Worm (Caenorhabditis elegans) whole organism, L1 larva: ENCODE measurements around the gene H20E11.1.

ENCODE experiments used
- aha-1 ChIP-seq: fragments of 150-350 bp; optimal IDR thresholded peaks from 2 replicates; lab custom pipeline; 2014; ENCODE audit warnings: missing biosample characterization, missing genetic modification characterization
- alr-1 ChIP-seq: fragments of 200-800 bp; sonication (Bioruptor generic); optimal IDR thresholded peaks from 2 replicates; lab custom pipeline; 2018; ENCODE audit warnings: borderline replicate concordance, mild to moderate bottlenecking, missing genetic modification characterization, missing compliant biosample characterization
- ceh-82 ChIP-seq, 3 experiments: fragments of 150-350 bp in 1 of 3; sonication (generic microtip) in 2 of 3; optimal IDR thresholded peaks; 2 replicates each; lab custom pipeline; 2014 to 2017; ENCODE audit warnings: missing biosample characterization in 3 of 3, missing genetic modification characterization in 3 of 3
- ceh-88 ChIP-seq: fragments of 200-800 bp; sonication (Bioruptor generic); IDR thresholded peaks from 2 replicates; pipeline ENCODE4 v1.3.6; 2022; ENCODE audit warnings: missing genetic modification characterization, missing compliant biosample characterization
- dpl-1 ChIP-seq, 3 experiments: fragments of 150-350 bp in 2 of 3; sonication (generic microtip) in 1 of 3; optimal IDR thresholded peaks; 2 replicates each; lab custom pipeline; 2014 to 2017; ENCODE audit warnings: missing biosample characterization in 3 of 3, missing genetic modification characterization in 3 of 3, missing genetic modification reagents in 3 of 3
- efl-1 ChIP-seq, 4 experiments: fragments of 150-350 bp; optimal IDR thresholded peaks in 3 of 4; peaks in 1 of 4; 1 replicate in 1 of 4; 2 replicates in 3 of 4; lab custom pipeline; 2014; ENCODE audit warnings: missing biosample characterization in 2 of 4, missing genetic modification characterization in 2 of 4, missing genetic modification reagents in 2 of 4
- egl-13 ChIP-seq: sonication (generic microtip); optimal IDR thresholded peaks from 2 replicates; lab custom pipeline; 2016; ENCODE audit warnings: missing genotype, missing genetic modification reagents, missing genetic modification characterization, missing compliant biosample characterization
- egl-27 ChIP-seq, 2 experiments: fragments of 150-350 bp in 1 of 2; sonication (generic microtip); optimal IDR thresholded peaks; 3 replicates each; lab custom pipeline; 2017 to 2018; ENCODE audit warnings: missing biosample characterization in 2 of 2, missing genetic modification characterization in 2 of 2, missing genetic modification reagents in 2 of 2
- elt-2 ChIP-seq: sonication (generic microtip); optimal IDR thresholded peaks from 2 replicates; lab custom pipeline; 2016; ENCODE audit warnings: missing genetic modification characterization, mild to moderate bottlenecking, inconsistent platforms, missing compliant biosample characterization, missing genetic modification reagents
- elt-3 ChIP-seq, 6 experiments: fragments of 150-350 bp in 1 of 6; sonication (generic microtip); optimal IDR thresholded peaks; 2 replicates each; lab custom pipeline; 2017 to 2018; ENCODE audit warnings: missing biosample characterization in 6 of 6, missing genetic modification characterization in 6 of 6, inconsistent platforms in 1 of 6
- ets-5 ChIP-seq: fragments of 200-800 bp; sonication (Bioruptor generic); IDR thresholded peaks from 2 replicates; pipeline ENCODE4 v1.3.6; 2022; ENCODE audit warnings: missing genetic modification characterization, missing compliant biosample characterization
- fkh-10 ChIP-seq: sonication (generic microtip); optimal IDR thresholded peaks from 2 replicates; lab custom pipeline; 2017; ENCODE audit warnings: missing biosample characterization, missing genetic modification reagents, missing genetic modification characterization
- fos-1 ChIP-seq: fragments of 150-350 bp; optimal IDR thresholded peaks from 2 replicates; lab custom pipeline; 2014; ENCODE audit warnings: missing biosample characterization, missing genetic modification characterization
- grh-1 ChIP-seq: fragments of 200-800 bp; sonication (Bioruptor generic); IDR thresholded peaks from 2 replicates; pipeline ENCODE4 v1.3.6; 2022; ENCODE audit warnings: missing genetic modification reagents, missing genetic modification characterization, missing compliant biosample characterization
- hlh-17 ChIP-seq: fragments of 200-800 bp; sonication (Bioruptor generic); optimal IDR thresholded peaks from 2 replicates; lab custom pipeline; 2018; ENCODE audit warnings: missing genetic modification characterization, mild to moderate bottlenecking, missing compliant biosample characterization, moderate library complexity, borderline replicate concordance
- isw-1 ChIP-seq: fragments of 200-800 bp; sonication (Bioruptor generic); IDR thresholded peaks from 2 replicates; pipeline ENCODE4 v1.3.6; 2022; ENCODE audit warnings: missing genetic modification characterization, missing compliant biosample characterization
- mdl-1 ChIP-seq, 2 experiments: fragments of 150-350 bp; optimal IDR thresholded peaks; 2 replicates each; lab custom pipeline; 2014 to 2017; ENCODE audit warnings: missing biosample characterization in 2 of 2, missing genetic modification characterization in 2 of 2, inconsistent platforms in 1 of 2
- mef-2 ChIP-seq: fragments of 150-350 bp; optimal IDR thresholded peaks from 2 replicates; lab custom pipeline; 2014; ENCODE audit warnings: missing biosample characterization, missing genetic modification characterization
- mep-1 ChIP-seq: fragments of 150-350 bp; optimal IDR thresholded peaks from 2 replicates; lab custom pipeline; 2014; ENCODE audit warnings: missing biosample characterization, missing genetic modification characterization
- nhr-19 ChIP-seq: fragments of 200-800 bp; sonication (Bioruptor generic); conservative IDR thresholded peaks from 2 replicates; pipeline ENCODE4 v1.3.6; 2022; ENCODE audit warnings: missing genetic modification characterization, missing compliant biosample characterization
- nhr-237 ChIP-seq: fragments of 150-350 bp; optimal IDR thresholded peaks from 2 replicates; lab custom pipeline; 2014; ENCODE audit warnings: missing biosample characterization, missing genetic modification characterization
- nhr-77 ChIP-seq: fragments of 150-350 bp; optimal IDR thresholded peaks from 2 replicates; lab custom pipeline; 2014; ENCODE audit warnings: missing biosample characterization, missing genetic modification characterization
- nhr-84 ChIP-seq: sonication (generic microtip); optimal IDR thresholded peaks from 2 replicates; lab custom pipeline; 2017; ENCODE audit warnings: missing biosample characterization, missing genetic modification characterization
- nhr-85 ChIP-seq: sonication (generic microtip); peaks from one replicate; lab custom pipeline; 2016; ENCODE audit warnings: missing genetic modification characterization, inconsistent platforms, missing compliant biosample characterization
- pag-3 ChIP-seq: sonication (generic microtip); optimal IDR thresholded peaks from 2 replicates; lab custom pipeline; 2017; ENCODE audit warnings: missing genetic modification characterization, mild to moderate bottlenecking, missing compliant biosample characterization, antibody characterized with exemption, borderline replicate concordance; ENCODE audit not compliant: insufficient read depth
- pax-3 ChIP-seq: fragments of 200-800 bp; sonication (Bioruptor generic); optimal IDR thresholded peaks from 2 replicates; lab custom pipeline; 2018; ENCODE audit warnings: mild to moderate bottlenecking, missing genetic modification characterization, moderate library complexity, missing compliant biosample characterization
- sox-4 ChIP-seq: sonication (generic microtip); optimal IDR thresholded peaks from 2 replicates; lab custom pipeline; 2016; ENCODE audit warnings: missing genetic modification characterization, missing compliant biosample characterization
- sptf-1 ChIP-seq: fragments of 150-350 bp; optimal IDR thresholded peaks from 2 replicates; lab custom pipeline; 2014; ENCODE audit warnings: missing biosample characterization, missing genetic modification characterization
- tlp-1 ChIP-seq: fragments of 150-350 bp; optimal IDR thresholded peaks from 2 replicates; lab custom pipeline; 2014; ENCODE audit warnings: missing biosample characterization, missing genetic modification characterization
- unc-130 ChIP-seq: fragments of 150-350 bp; optimal IDR thresholded peaks from 2 replicates; lab custom pipeline; 2017; ENCODE audit warnings: missing biosample characterization, missing genetic modification characterization, inconsistent platforms
- zip-4 ChIP-seq: fragments of 200-800 bp; sonication (Bioruptor generic); optimal IDR thresholded peaks from 2 replicates; lab custom pipeline; 2018; ENCODE audit warnings: mild to moderate bottlenecking, missing genetic modification characterization, moderate library complexity, missing compliant biosample characterization

The H20E11.1 gene

DNA sequence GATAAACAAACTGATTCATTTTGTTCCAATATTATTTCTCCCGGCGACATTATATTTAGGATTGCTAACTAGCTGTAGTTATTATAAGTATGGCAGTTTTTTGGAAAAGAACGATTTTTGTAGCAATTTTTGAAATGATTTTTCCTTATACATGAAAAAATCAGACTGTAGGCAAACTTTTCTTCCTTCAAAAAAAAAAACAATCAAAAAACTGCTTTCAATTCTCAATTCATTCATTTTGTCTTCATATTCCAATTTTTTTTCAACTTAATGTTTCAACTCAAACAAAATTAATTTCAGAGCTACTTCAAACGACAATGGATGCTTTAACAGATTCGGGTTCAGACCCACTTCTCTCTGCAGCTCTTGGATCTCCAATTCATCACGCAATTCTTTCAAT, 18.1 kb upstream of the H20E11.1 start, which contains the start of gene ceh-48:
Gene ceh-48, plus strand, starts transcription at position 301 of the 400 bp plus-strand sequence.
- no peak for TF ChIP-seq dpl-1 (GFP tag; optimal IDR thresholded peaks at IDR 0.05; lab: Kevin White, UChicago)
- TF ChIP-seq hlh-17 (GFP tag; lab: Kevin White, UChicago): no peak
- TF ChIP-seq ceh-82 (tag; optimal IDR thresholded peaks at IDR 0.05; lab: Kevin White, UChicago): no peak
- TF ChIP-seq unc-130 (tag; lab: Kevin White, UChicago): no peak
- no peak for TF ChIP-seq egl-13 (tag; lab: Kevin White, UChicago)
- no peak for TF ChIP-seq fkh-10 (GFP tag; lab: Kevin White, UChicago)
- TF ChIP-seq sox-4: no peak
- TF ChIP-seq ceh-88: no peak

DNA sequence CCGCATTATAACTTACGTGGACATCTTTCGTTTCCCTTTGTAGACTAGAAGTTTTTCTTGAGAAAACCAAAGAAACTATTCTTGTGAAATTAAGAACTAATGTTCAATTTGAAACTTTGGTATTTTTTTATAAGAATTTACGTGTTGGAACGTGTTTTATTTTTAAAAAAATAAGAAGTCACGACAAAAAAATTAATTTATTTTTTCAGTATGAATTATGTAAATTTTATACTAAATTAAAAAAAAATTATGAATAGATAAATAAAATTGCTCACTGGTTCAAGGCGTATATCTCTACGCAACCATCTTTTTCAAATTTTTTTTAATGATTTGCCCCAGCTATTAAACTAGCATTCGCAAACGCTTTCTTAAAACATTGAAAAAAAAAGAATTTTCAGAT, 12.4 kb upstream of the H20E11.1 start, which contains the start of gene C17H12.5:
Gene C17H12.5, minus strand, starts transcription at position 101 of the 400 bp plus-strand sequence.
- no peak for TF ChIP-seq nhr-237 (tag; lab: Kevin White, UChicago)

DNA sequence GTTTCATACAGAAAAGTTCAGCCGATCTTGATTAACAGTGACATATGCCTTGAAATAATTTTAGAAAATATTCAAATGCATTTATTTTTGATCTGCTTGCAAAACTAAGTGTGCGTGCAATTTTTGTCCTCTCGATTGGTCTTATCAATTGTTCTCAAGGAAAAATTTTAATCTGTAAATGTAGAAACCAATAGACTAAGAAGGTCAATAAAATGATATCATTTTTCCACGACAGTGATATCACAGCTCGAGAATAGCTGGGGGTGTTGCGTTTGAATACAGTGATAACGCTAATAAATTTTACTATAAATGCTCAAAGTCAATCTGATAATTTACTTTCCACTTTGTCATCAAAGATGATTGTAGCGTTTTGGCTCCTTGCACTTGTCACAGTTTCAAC, 11.6 kb upstream of the H20E11.1 start, which contains the start of gene C17H12.8:
Gene C17H12.8, plus strand, starts transcription at position 335 of the 400 bp plus-strand sequence.
- TF ChIP-seq mef-2: no peak
- no peak for TF ChIP-seq ets-5 (GFP tag; lab: Robert Waterston, UW)
- TF ChIP-seq isw-1 (GFP tag; lab: Robert Waterston, UW): no peak
- no peak for TF ChIP-seq nhr-84 (tag; lab: Kevin White, UChicago)
- TF ChIP-seq aha-1 (tag; lab: Kevin White, UChicago): no peak
- TF ChIP-seq fos-1: no peak
- TF ChIP-seq mep-1: no peak
- peak; percentile 44 for TF ChIP-seq nhr-85 (tag; lab: Kevin White, UChicago)
- TF ChIP-seq egl-27 (tag; optimal IDR thresholded peaks at IDR 0.05; lab: Kevin White, UChicago): no peak
- no peak for TF ChIP-seq elt-3 (tag; optimal IDR thresholded peaks at IDR 0.05; lab: Kevin White, UChicago)
- no peak for TF ChIP-seq pag-3
- TF ChIP-seq alr-1 (tag; lab: Kevin White, UChicago): no peak
- TF ChIP-seq elt-2 (tag; lab: Kevin White, UChicago): peak; percentile 72
- no peak for TF ChIP-seq efl-1 (optimal IDR thresholded peaks at IDR 0.05; lab: Kevin White, UChicago)
- peak in 1 of 2 experiments; percentile 61 for TF ChIP-seq efl-1 (GFP tag; optimal IDR thresholded peaks at IDR 0.05 in 1 of 2; lab: Kevin White, UChicago)
- TF ChIP-seq egl-13 (tag; lab: Kevin White, UChicago): no peak
- TF ChIP-seq sptf-1 (tag; lab: Kevin White, UChicago): no peak
- TF ChIP-seq nhr-19 (GFP tag; lab: Robert Waterston, UW): no peak
- TF ChIP-seq dpl-1 (GFP tag; optimal IDR thresholded peaks at IDR 0.05; lab: Kevin White, UChicago): no peak

DNA sequence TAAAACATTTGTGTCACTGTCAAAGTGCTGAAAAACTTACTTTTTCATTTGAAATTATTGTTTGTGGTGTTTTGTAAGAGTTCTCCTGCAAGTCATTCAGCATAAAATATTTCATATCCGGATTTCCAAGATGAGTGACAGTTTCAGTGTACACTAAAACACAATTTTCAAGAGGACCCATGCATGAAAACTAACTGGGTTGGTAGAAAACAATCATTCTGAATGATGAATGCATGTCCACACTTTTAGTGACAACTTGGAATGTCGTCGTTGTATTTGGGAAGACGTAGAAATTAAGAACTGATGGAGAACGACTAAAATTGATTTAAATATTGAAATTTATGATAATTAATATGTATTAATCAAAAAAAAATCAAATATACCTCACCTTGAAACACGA, 8.2 kb upstream of the H20E11.1 start:
- no peak for TF ChIP-seq ets-5 (GFP tag; lab: Robert Waterston, UW)
- no peak for TF ChIP-seq zip-4 (GFP tag; lab: Kevin White, UChicago)
- TF ChIP-seq pax-3: no peak
- TF ChIP-seq grh-1 (GFP tag; lab: Robert Waterston, UW): no peak
- TF ChIP-seq nhr-85 (tag; lab: Kevin White, UChicago): peak; percentile 40
- TF ChIP-seq tlp-1 (tag; lab: Kevin White, UChicago): no peak
- TF ChIP-seq mdl-1 (tag; optimal IDR thresholded peaks at IDR 0.05; lab: Kevin White, UChicago): no peak

DNA sequence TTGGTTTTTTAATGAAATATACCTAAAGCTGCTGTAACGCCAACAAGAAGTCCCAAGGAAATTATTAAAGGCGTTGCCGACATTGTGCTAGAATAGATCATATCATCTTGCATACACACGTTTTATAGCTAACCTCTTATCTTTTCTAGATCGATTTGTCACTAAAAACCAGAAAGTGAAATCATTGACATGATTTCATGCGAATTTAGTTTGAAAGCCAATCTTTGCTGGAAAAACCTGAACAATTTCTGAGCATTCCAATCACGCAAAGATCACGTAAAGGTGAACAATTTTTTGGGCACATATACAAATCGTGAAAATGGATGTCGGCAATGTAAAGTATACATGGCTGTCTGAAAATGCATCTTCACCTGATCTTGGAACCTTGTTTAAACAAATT, 7.5 kb upstream of the H20E11.1 start, which contains the start of gene C17H12.6:
Gene C17H12.6, minus strand, starts transcription at position 101 of the 400 bp plus-strand sequence.
- TF ChIP-seq nhr-77 (tag; lab: Kevin White, UChicago) (no peak), efl-1 (optimal IDR thresholded peaks at IDR 0.05; lab: Kevin White, UChicago) (no peak), efl-1 (GFP tag; optimal IDR thresholded peaks at IDR 0.05 in 1 of 2; lab: Kevin White, UChicago) (peak in 1 of 2 experiments; percentile 34), ceh-82 (tag; optimal IDR thresholded peaks at IDR 0.05; lab: Kevin White, UChicago) (no peak)
